Fruit fly (Drosophila melanogaster) whole organism, pupa: ENCODE results near the gene CG13724.

Experiments used
- CG13204 ChIP-seq: fragments of 200-800 bp; sonication (Bioruptor generic); optimal IDR thresholded peaks from 2 replicates; lab custom pipeline; 2018; ENCODE audit warnings: missing biosample characterization, mild to moderate bottlenecking, missing genetic modification characterization, moderate library complexity
- CG14655 ChIP-seq: fragments of 200-800 bp; sonication (Bioruptor generic); optimal IDR thresholded peaks from 3 replicates; lab custom pipeline; 2017; ENCODE audit warnings: mild to moderate bottlenecking, missing biosample characterization, missing genetic modification reagents, missing genetic modification characterization
- CG4496 ChIP-seq: fragments of 200-800 bp; sonication (Bioruptor generic); IDR thresholded peaks from 3 replicates; pipeline ENCODE4 v1.3.6; 2022; ENCODE audit warnings: missing biosample characterization, missing genetic modification characterization
- CG8159 ChIP-seq: fragments of 200-800 bp; sonication (Bioruptor generic); optimal IDR thresholded peaks from 3 replicates; lab custom pipeline; 2018; ENCODE audit warnings: missing biosample characterization, mild to moderate bottlenecking, missing genetic modification characterization, moderate library complexity
- EcR ChIP-seq: fragments of 200-800 bp; sonication (Bioruptor generic); optimal IDR thresholded peaks from 3 replicates; lab custom pipeline; 2019; ENCODE audit warnings: missing biosample characterization, missing genetic modification characterization, mild to moderate bottlenecking, moderate library complexity, missing genetic modification reagents
- Pif1A ChIP-seq: fragments of 200-800 bp; sonication (Bioruptor generic); optimal IDR thresholded peaks from 3 replicates; lab custom pipeline; 2016; ENCODE audit warnings: missing biosample characterization, missing genetic modification characterization
- Snoo ChIP-seq: fragments of 200-800 bp; sonication (Bioruptor generic); optimal IDR thresholded peaks from 3 replicates; lab custom pipeline; 2017; ENCODE audit warnings: missing biosample characterization, mild to moderate bottlenecking, missing genetic modification characterization, inconsistent platforms
- gl ChIP-seq: fragments of 200-800 bp; sonication (Bioruptor generic); optimal IDR thresholded peaks from 2 replicates; lab custom pipeline; 2018; ENCODE audit warnings: missing biosample characterization, mild to moderate bottlenecking, missing genetic modification characterization
- rn ChIP-seq: fragments of 200-800 bp; sonication (Bioruptor generic); IDR thresholded peaks from 2 replicates; pipeline ENCODE4 v1.3.6; 2022; ENCODE audit warnings: missing biosample characterization, missing genetic modification characterization

- TF ChIP-seq EcR, result no peak
- TF ChIP-seq CG4496 (GFP tag; lab: Robert Waterston, UW), result no peak
- TF ChIP-seq CG14655 (GFP tag; lab: Kevin White, UChicago), result no peak
- no peak for TF ChIP-seq rn (GFP tag; lab: Robert Waterston, UW)
- no peak for TF ChIP-seq CG13204 (GFP tag; lab: Kevin White, UChicago)
- no peak for TF ChIP-seq Pif1A (GFP tag; lab: Kevin White, UChicago)
- no peak for TF ChIP-seq CG8159 (tag; lab: Kevin White, UChicago)
- TF ChIP-seq gl (tag; lab: Kevin White, UChicago), result no peak
- no peak for TF ChIP-seq Snoo (tag; lab: Kevin White, UChicago)
Observed at dm6 chr3L:17344596-17344995, 22.0 kb downstream of the CG13724 start, which contains the start of gene brv2.
